Fruit fly (Drosophila melanogaster): ENCODE results near the gene CHMP2B.

- no peak for TF ChIP-seq CG32006 (GFP tag; optimal IDR thresholded peaks at IDR 0.05)
- TF ChIP-seq cyc (GFP tag; optimal IDR thresholded peaks at IDR 0.05), result no peak
- TF ChIP-seq CG9139 (GFP tag; optimal IDR thresholded peaks at IDR 0.05), result no peak
- no peak for TF ChIP-seq CG34406 (GFP tag; optimal IDR thresholded peaks at IDR 0.05)
- TF ChIP-seq achi (GFP tag; optimal IDR thresholded peaks at IDR 0.05), result peak; percentile 100
- no peak for TF ChIP-seq CG8319 (GFP tag; optimal IDR thresholded peaks at IDR 0.05)
- TF ChIP-seq Hr39 (GFP tag; optimal IDR thresholded peaks at IDR 0.05), result no peak
- no peak for TF ChIP-seq CG4318 (GFP tag; optimal IDR thresholded peaks at IDR 0.05)
These were observed 13.0 kb downstream of the CHMP2B start, which contains the start of the genes Gen and Srp54k for dm6 chr3L:5152354-5152806.

All from whole organism, prepupa.